Worm (Caenorhabditis elegans) whole organism, early embryonic: Measurements from ENCODE around the gene hcp-3.

Experiments
- B0310.2 ChIP-seq: sonication (generic microtip); optimal IDR thresholded peaks from 2 replicates; lab custom pipeline; 2016; ENCODE audit warnings: mild to moderate bottlenecking, missing genetic modification characterization, missing compliant biosample characterization
- F13C5.2 ChIP-seq: sonication (generic microtip); optimal IDR thresholded peaks from 2 replicates; lab custom pipeline; 2017; ENCODE audit warnings: mild to moderate bottlenecking, missing genetic modification characterization, inconsistent platforms, missing compliant biosample characterization
- aly-1 ChIP-seq: sonication (generic microtip); optimal IDR thresholded peaks from 2 replicates; lab custom pipeline; 2016; ENCODE audit warnings: missing genetic modification characterization, missing compliant biosample characterization
- ama-1 ChIP-seq: fragments of 150-350 bp; optimal IDR thresholded peaks from 2 replicates; lab custom pipeline; 2014
- ceh-13 ChIP-seq: fragments of 200-800 bp; sonication (Bioruptor generic); optimal IDR thresholded peaks from 2 replicates; lab custom pipeline; 2018; ENCODE audit warnings: mild to moderate bottlenecking, missing genetic modification characterization, missing compliant biosample characterization
- ceh-36 ChIP-seq: sonication (generic microtip); optimal IDR thresholded peaks from 2 replicates; lab custom pipeline; 2016; ENCODE audit warnings: missing genetic modification characterization, inconsistent platforms, missing compliant biosample characterization
- ets-7 ChIP-seq: sonication (generic microtip); optimal IDR thresholded peaks from 2 replicates; lab custom pipeline; 2016; ENCODE audit warnings: missing genotype, missing genetic modification characterization, missing compliant biosample characterization
- flt-1 ChIP-seq: fragments of 200-800 bp; sonication (Bioruptor generic); IDR thresholded peaks from 2 replicates; pipeline ENCODE4 v1.3.6; 2022; ENCODE audit warnings: missing genetic modification characterization, missing compliant biosample characterization
- hmbx-1 ChIP-seq: sonication (generic microtip); optimal IDR thresholded peaks from 2 replicates; lab custom pipeline; 2016; ENCODE audit warnings: mild to moderate bottlenecking, missing genetic modification characterization, missing compliant biosample characterization
- hmg-4 ChIP-seq: fragments of 200-800 bp; sonication (Bioruptor generic); optimal IDR thresholded peaks from 2 replicates; lab custom pipeline; 2018; ENCODE audit warnings: mild to moderate bottlenecking, missing genetic modification characterization, missing compliant biosample characterization
- hnd-1 ChIP-seq: sonication (generic microtip); optimal IDR thresholded peaks from 2 replicates; lab custom pipeline; 2016; ENCODE audit warnings: missing genetic modification characterization, missing compliant biosample characterization
- pes-1 ChIP-seq: fragments of 200-800 bp; sonication (Bioruptor generic); IDR thresholded peaks from 2 replicates; pipeline ENCODE4 v1.3.6; 2022; ENCODE audit warnings: missing genetic modification reagents, missing genetic modification characterization, missing compliant biosample characterization
- scrt-1 ChIP-seq: fragments of 200-800 bp; sonication (Bioruptor generic); IDR thresholded peaks from 2 replicates; pipeline ENCODE4 v1.3.6; 2022; ENCODE audit warnings: missing genetic modification characterization, missing compliant biosample characterization
- sea-1 ChIP-seq: fragments of 200-800 bp; sonication (Bioruptor generic); conservative IDR thresholded peaks from 2 replicates; pipeline ENCODE4 v1.3.6; 2022; ENCODE audit warnings: missing genetic modification characterization, missing compliant biosample characterization
- tbx-11 ChIP-seq: fragments of 200-800 bp; sonication (Bioruptor generic); IDR thresholded peaks from 2 replicates; pipeline ENCODE4 v1.3.6; 2022; ENCODE audit warnings: missing genetic modification characterization, missing compliant biosample characterization
- tbx-37 ChIP-seq: fragments of 200-800 bp; sonication (Bioruptor generic); conservative IDR thresholded peaks from 2 replicates; pipeline ENCODE4 v1.3.6; 2022; ENCODE audit warnings: missing genetic modification reagents, missing genetic modification characterization, missing compliant biosample characterization
- tra-4 ChIP-seq: sonication (generic microtip); optimal IDR thresholded peaks from 2 replicates; lab custom pipeline; 2017; ENCODE audit warnings: missing genetic modification characterization, missing compliant biosample characterization

hcp-3 gene

DNA sequence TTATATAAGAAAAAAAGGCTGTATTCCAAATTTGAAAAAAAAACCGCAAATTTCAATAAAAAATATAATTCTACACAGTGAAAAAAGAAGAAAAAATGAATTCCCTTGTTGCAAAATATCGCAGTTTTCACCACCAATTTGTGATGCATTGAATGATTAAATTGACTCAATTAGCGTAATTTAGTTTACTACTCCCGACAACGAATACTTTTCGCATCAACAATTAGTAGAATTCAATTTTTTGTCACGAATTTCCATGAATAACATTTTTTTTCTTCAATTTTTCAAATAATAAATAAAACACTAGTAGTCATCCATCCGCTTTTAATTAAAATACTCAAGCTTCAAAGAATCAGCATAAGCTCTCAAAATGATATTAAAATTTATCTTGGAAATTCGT, 31.0 kb downstream of the hcp-3 start:
- TF ChIP-seq ceh-36 (tag; lab: Kevin White, UChicago) (no peak), sea-1 (GFP tag; lab: Robert Waterston, UW) (no peak), B0310.2 (tag; lab: Kevin White, UChicago) (no peak), scrt-1 (no peak), ama-1 (lab: Kevin White, UChicago) (no peak), ceh-13 (GFP tag; lab: Kevin White, UChicago) (no peak), hnd-1 (tag; lab: Kevin White, UChicago) (no peak), hmg-4 (GFP tag; lab: Kevin White, UChicago) (no peak), ets-7 (tag; lab: Kevin White, UChicago) (no peak), hmbx-1 (no peak), pes-1 (GFP tag; lab: Robert Waterston, UW) (no peak), aly-1 (tag; lab: Kevin White, UChicago) (no peak), F13C5.2 (tag; lab: Kevin White, UChicago) (no peak), tra-4 (no peak), tbx-11 (GFP tag; lab: Robert Waterston, UW) (no peak), tbx-37 (no peak), flt-1 (no peak)

DNA sequence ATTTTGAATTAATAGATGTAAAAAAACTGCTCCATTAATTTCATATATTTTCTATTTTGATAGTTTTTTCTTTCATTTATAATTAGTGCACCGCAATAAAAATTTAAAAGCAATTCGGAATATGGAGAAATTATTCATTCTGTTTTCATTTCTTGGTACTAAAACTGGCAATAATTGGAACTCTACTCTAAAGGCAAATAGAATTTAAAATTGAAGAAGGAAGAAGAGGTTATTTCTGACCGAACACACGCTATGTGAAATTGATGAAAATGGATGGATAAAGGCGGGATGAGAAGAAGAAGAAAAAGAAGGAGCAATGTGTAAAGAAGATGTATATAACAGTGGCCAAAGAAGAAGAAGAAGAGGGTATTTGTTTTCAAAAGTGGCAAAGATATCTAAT, 33.0 kb downstream of the hcp-3 start:
- TF ChIP-seq ceh-13 (GFP tag; lab: Kevin White, UChicago) (no peak), ceh-36 (tag; lab: Kevin White, UChicago) (no peak), hmg-4 (GFP tag; lab: Kevin White, UChicago) (no peak)

DNA sequence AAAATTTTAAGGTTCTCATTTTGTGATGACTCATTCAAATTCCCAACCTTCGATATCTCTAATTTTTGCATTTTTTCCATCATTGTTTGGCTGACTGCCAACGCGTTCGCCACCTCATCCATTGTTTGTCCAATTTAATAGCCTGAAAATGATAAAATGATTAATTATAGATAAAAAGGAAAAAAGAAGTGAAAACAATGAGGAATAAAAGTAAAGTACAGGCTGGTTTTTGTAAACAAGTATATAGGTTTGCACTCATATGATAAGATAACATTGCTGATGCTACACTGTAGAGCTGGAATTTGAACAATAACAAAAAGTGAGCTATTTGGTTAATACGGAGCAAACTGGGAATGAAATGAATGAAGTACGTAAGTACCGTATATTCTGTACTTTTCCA, 34.0 kb downstream of the hcp-3 start, which contains the start of gene C48B4.3:
TSS of gene C48B4.3 (minus strand) at position 149 of the 400 bp plus-strand sequence.
- no peak for TF ChIP-seq pes-1 (GFP tag; lab: Robert Waterston, UW)
- TF ChIP-seq sea-1 (GFP tag; lab: Robert Waterston, UW), result no peak
- no peak for TF ChIP-seq ets-7 (tag; lab: Kevin White, UChicago)
- TF ChIP-seq B0310.2 (tag; lab: Kevin White, UChicago), result no peak
- no peak for TF ChIP-seq ama-1 (lab: Kevin White, UChicago)
- TF ChIP-seq tra-4, result no peak
- no peak for TF ChIP-seq scrt-1
- TF ChIP-seq tbx-37, result no peak
- no peak for TF ChIP-seq ceh-13 (GFP tag; lab: Kevin White, UChicago)
- no peak for TF ChIP-seq hmbx-1

DNA sequence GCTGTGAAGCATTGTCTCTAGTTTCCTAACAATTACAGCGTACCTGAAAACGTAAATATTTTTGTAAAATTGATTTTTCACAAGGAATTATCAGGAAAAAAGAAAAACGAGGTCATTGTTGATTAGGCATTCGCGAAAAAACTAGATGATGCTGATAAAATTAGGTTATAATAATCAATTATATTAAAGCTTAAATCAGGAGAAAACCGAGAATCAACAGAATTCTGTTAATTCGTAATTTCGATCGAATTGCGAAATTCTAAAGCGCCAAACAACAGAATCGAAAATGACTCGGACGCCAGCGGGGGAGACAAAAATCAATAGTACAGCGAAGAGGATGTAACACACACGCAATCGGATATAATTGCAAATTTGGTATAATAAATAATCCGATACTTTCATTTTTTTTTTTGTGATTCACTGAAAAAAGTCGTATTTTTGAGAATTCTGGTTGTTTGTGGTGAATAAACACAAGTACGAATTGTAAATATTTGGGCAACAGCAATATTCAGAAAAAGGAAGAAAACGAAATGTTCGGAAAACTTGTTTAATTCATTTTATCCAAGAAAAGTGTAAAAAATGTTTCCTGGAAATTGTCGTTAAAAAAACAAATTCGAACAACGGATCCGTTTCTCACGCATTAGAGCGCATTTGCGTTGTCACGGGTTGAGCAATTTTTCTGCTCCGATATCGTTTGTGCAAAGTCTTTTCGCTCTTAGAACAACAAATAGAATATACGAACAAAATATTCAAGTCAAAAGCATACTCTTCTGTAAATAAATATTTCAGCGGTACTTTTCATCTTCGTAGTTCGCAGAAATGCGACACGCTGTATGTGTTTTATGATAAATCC, 36.0 kb downstream of the hcp-3 start, which contains the start of gene ced-7:
TSS of gene ced-7 (minus strand) at position 51 of the 853 bp plus-strand sequence.
- no peak for TF ChIP-seq aly-1 (tag; lab: Kevin White, UChicago)
- no peak for TF ChIP-seq hmbx-1
- no peak for TF ChIP-seq B0310.2 (tag; lab: Kevin White, UChicago)
- TF ChIP-seq hnd-1 (tag; lab: Kevin White, UChicago), result no peak
- TF ChIP-seq ets-7 (tag; lab: Kevin White, UChicago), result no peak
- TF ChIP-seq ama-1 (lab: Kevin White, UChicago), result no peak
- TF ChIP-seq flt-1, result no peak
- TF ChIP-seq sea-1 (GFP tag; lab: Robert Waterston, UW), result no peak
- no peak for TF ChIP-seq tbx-37
- TF ChIP-seq tra-4, result no peak
- TF ChIP-seq ceh-13 (GFP tag; lab: Kevin White, UChicago), result no peak
- TF ChIP-seq ceh-36 (tag; lab: Kevin White, UChicago), result no peak
- TF ChIP-seq tbx-11 (GFP tag; lab: Robert Waterston, UW), result no peak
- no peak for TF ChIP-seq hmg-4 (GFP tag; lab: Kevin White, UChicago)
- no peak for TF ChIP-seq scrt-1
- no peak for TF ChIP-seq F13C5.2 (tag; lab: Kevin White, UChicago)

DNA sequence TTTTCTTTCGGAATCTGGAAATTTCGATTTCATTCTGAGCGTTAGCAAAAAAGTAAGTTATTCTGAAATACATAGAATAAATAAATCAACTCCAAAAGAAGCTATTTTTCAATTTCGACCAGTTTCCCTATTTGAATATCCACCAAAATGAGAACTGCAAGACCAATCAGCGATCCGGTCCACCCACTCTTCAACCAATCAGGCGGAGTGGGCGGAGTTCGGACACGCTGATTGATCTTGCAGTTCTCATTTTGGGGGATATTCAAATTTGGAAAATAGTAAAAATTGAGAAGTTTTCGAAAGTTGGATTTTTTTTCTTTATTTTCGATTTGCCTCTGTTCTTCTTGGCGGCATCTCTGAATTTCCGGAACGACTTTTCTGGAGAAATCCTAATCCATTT, 45.4 kb downstream of the hcp-3 start:
- TF ChIP-seq tbx-11 (GFP tag; lab: Robert Waterston, UW), result no peak
- no peak for TF ChIP-seq hnd-1 (tag; lab: Kevin White, UChicago)
- no peak for TF ChIP-seq ceh-13 (GFP tag; lab: Kevin White, UChicago)
- no peak for TF ChIP-seq sea-1 (GFP tag; lab: Robert Waterston, UW)
- no peak for TF ChIP-seq ama-1 (lab: Kevin White, UChicago)
- TF ChIP-seq hmg-4 (GFP tag; lab: Kevin White, UChicago), result no peak
- TF ChIP-seq hmbx-1, result no peak
- TF ChIP-seq ceh-36 (tag; lab: Kevin White, UChicago), result no peak
- no peak for TF ChIP-seq B0310.2 (tag; lab: Kevin White, UChicago)
- no peak for TF ChIP-seq flt-1
- TF ChIP-seq tbx-37, result no peak
- no peak for TF ChIP-seq scrt-1
- TF ChIP-seq pes-1 (GFP tag; lab: Robert Waterston, UW), result no peak
- TF ChIP-seq ets-7 (tag; lab: Kevin White, UChicago), result no peak
- TF ChIP-seq aly-1 (tag; lab: Kevin White, UChicago), result no peak
- TF ChIP-seq tra-4, result no peak
- no peak for TF ChIP-seq F13C5.2 (tag; lab: Kevin White, UChicago)

DNA sequence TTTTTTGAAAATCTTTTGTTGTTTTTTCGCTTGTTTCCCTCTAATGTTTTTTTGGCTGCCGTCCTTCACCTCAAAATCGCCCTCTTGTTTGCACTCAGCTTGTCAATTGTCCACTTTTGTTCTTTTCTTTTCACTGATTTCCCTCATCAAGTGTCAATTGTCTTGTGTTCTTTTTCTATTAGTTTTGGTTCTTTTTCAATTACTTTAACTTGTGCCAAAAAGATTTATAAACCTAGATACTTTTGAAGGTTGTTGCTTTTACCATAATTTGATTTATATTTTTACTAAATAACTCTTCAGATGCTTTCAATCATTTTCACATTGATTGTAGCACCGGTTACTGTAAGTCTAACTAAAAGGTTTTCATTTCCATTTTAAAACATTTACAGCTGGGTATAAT, 47.8 kb downstream of the hcp-3 start, which contains the start of gene C48B4.13:
TSS of gene C48B4.13 (plus strand) at position 301 of the 400 bp plus-strand sequence.
- TF ChIP-seq ceh-36 (tag; lab: Kevin White, UChicago) (no peak), B0310.2 (tag; lab: Kevin White, UChicago) (no peak), flt-1 (no peak), F13C5.2 (tag; lab: Kevin White, UChicago) (no peak), tbx-37 (no peak), ceh-13 (GFP tag; lab: Kevin White, UChicago) (no peak), ets-7 (tag; lab: Kevin White, UChicago) (no peak), ama-1 (lab: Kevin White, UChicago) (no peak), hmbx-1 (no peak), aly-1 (tag; lab: Kevin White, UChicago) (no peak), hmg-4 (GFP tag; lab: Kevin White, UChicago) (no peak), tbx-11 (GFP tag; lab: Robert Waterston, UW) (no peak), tra-4 (no peak)
